Fruit fly (Drosophila melanogaster) whole organism, larva: ENCODE measurements around the gene VAChT.

Experiments
- noc ChIP-seq: fragments of 200-800 bp; sonication (Bioruptor generic); optimal IDR thresholded peaks from 3 replicates; lab custom pipeline; 2019; ENCODE audit warnings: missing biosample characterization, mild to moderate bottlenecking, missing genetic modification characterization, moderate library complexity

The VAChT gene

DNA sequence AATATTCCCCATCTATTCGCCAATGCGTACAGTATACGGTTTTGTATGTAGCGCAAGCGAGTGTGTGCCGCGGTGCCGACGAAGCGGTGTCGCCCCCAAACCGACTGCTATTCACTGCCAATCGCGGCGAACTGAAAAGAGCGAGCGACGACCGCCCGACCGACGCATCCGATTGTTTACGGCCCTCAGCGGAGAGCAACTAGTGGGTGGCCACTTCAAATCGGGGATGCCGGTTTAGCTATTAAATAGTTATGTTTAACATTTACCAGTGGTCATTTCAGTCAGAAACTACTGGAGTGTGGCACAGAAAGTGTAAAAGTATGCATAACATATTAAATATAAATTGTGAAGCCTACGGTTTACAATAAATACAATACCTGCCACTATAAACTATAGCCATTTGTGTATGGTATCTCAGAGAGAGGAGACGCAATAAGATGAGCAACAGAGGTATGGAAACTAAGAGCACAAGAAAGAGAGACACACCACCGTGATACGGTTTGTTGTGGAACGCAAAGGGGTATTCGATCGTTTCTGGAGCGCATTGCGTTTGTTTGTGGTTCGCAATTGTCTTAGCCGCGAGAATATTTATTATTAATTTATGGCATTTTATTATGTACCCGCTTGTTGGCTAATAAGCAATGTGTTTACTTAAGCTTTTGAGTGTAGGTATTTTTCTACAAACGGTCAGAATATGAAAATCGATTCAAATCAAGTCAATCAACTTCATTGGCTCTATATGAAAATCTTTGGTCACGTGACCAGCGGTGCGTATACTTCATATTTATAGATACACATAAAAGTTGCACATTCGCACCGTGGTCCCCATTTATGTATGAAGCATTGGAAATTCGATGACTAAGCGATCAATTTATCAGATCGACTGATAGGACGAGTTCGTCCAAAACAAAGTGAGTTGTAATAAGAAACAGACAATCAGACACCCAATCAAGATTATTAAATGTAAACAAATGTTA is 35.0 kb downstream of the VAChT start:
- peak; percentile 63 for TF ChIP-seq noc (tag; lab: Kevin White, UChicago)

DNA sequence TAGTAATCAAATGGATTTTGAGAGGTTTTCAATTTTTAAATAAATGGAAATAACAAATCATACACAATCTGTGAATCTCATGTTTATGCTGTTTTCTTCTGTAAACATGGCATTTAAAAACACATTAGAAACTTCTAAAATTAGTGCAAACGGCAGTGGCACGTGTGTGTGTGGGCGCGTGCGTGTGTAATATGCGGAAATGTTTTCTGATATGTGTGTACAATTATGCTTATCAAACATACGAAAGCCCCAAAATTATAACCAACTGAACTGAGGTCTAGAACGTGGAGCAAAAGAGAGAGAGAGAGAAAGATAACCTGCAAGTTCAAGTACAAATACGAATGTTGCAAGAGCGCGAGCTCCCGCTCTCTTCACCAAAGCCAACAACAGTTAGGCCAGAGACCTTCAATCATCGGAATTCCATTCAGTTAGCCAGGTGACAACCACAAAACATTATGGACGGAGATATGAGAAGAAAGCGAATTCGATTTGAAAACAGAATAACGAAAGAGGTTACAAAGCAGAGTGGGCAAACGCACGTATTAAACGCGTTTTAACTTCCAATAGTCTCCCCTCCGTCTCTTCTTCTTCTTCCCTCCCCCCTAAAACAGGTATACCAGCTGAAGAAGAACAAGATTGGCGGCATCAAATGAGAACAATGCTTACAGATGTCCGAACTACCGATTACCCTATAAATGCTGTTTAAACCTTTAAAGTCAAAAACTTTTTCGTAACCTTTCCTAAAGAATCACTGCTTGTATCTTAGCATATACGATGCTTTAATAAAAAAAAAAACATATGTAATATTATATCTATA is 35.9 kb downstream of the VAChT start:
- peak; percentile 99 for TF ChIP-seq noc (tag; lab: Kevin White, UChicago)

- TF ChIP-seq noc (tag; lab: Kevin White, UChicago): no peak
Observed at dm6 chr3R:18741844-18742187, 36.5 kb downstream of the VAChT start.

- TF ChIP-seq noc (tag; lab: Kevin White, UChicago): no peak
Observed at dm6 chr3R:18742358-18743269, 37.3 kb downstream of the VAChT start.

DNA sequence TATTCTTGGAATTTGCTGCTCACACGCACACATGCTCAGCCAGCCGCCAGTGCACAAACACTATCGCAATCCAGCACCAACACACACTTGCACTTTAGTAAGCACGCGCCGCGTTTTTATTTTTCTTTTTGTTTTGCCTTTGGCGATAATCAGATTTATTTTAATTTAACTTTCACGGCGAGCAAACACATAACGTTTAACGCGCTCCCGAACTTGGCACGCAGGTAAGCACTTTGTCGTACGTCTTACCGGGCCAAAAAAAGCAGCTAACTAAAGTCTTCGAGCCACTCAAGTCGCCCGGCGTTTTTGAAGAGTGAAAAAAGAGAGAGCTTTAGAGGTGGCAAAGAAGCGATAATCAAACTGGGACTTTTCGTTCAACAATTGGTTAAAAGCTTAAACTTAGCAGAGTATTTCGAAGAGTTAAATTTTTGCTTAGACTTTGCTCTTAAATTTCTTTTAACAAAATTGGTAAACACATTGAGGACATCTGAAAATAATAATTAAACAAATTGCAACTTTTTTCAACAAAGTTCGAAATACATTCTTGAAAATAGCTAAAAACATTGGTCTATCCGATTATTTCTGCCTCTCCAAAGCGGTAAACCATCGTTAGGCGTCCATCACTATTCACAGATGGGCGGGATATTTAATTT is 38.1 kb downstream of the VAChT start, which contains the start of gene Mekk1:
TSS of gene Mekk1 (minus strand) at position 325 of the 653 bp plus-strand sequence.
- peak; percentile 62 for TF ChIP-seq noc (tag; lab: Kevin White, UChicago)

dm6 chr3R:18745961-18746468 is 40.7 kb downstream of the VAChT start, which contains the start of the genes PGS1 and gwl:
Gene PGS1, minus strand, starts transcription at chr3R:18746041.
Gene gwl, plus strand, starts transcription at chr3R:18746370.
- TF ChIP-seq noc (tag; lab: Kevin White, UChicago): no peak

DNA sequence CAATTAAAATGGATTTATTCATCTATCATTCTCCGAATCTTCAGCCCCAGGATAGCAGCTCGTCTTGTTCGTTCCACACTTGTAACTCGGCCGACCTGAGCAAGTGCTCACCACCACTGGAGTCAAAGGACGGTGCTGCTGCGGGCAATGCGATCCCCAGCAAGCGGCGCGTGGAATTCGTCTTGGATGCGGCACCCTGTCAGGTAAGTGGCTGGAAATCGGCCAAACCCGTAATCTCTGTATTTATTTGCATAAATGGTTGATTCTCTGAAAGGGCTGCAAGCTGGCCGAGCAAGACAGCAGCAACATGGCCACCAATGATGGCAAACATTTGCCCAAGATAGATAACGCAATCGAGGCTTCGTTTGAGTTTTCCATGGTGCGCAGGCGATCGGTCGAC is 42.8 kb downstream of the VAChT start:
- TF ChIP-seq noc (tag; lab: Kevin White, UChicago): no peak

DNA sequence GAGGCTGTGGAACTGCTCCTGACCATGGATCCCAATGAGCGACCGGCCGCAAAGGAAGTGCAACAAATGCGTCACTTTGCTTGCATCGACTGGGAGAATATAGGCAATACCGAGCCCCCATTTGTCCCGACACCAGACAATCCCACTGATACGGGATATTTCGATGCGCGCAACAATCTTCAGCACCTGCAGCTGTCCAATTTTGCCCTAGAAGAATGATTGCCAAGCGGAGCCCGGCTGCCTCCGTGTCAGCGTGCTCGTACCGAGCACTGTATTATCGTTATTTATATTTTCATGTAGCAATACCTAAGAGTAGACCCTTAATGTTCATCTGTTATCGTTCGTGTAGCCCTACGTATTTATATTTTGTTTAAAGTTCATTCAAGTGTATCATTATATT is 44.5 kb downstream of the VAChT start:
- no peak for TF ChIP-seq noc (tag; lab: Kevin White, UChicago)

dm6 chr3R:18758548-18759257 is 53.4 kb downstream of the VAChT start, which contains the start of gene Epg5:
Gene Epg5, minus strand, starts transcription at chr3R:18758873.
- TF ChIP-seq noc (tag; lab: Kevin White, UChicago): no peak
